Worm (Caenorhabditis elegans): Measurements from ENCODE around the gene C09G4.4.
A peak's percentile ranks its signal among the peaks of the same experiment; 100 is the strongest.

ce11 chrIV:8498773-8499360 is 13.9 kb upstream of the C09G4.4 start, which contains the start of the genes acdh-13 and mesp-1:
- TF ChIP-seq somi-1 (GFP tag; optimal IDR thresholded peaks at IDR 0.05) (no peak), hrde-1 (tag; optimal IDR thresholded peaks at IDR 0.05; ENCODE audit: borderline replicate concordance) (no peak), nhr-90 (tag; optimal IDR thresholded peaks at IDR 0.05) (no peak), Y95B8A.8 (GFP tag; IDR thresholded peaks at IDR 0.05) (peak; percentile 72; the same call in 1 of the 2 replicates)
